Worm (Caenorhabditis elegans) whole organism, L4 larva: Measurements from ENCODE around the gene Y79H2A.4.
A peak's percentile ranks its signal among the peaks of the same experiment; 100 is the strongest.

Source experiments
- F26F4.8 ChIP-seq: fragments of 200-800 bp; sonication (Bioruptor generic); conservative IDR thresholded peaks from 2 replicates; pipeline ENCODE4 v1.3.6; 2022; ENCODE audit warnings: missing genetic modification characterization, missing compliant biosample characterization
- T26A8.4 ChIP-seq: fragments of 200-800 bp; sonication (Bioruptor generic); IDR thresholded peaks from 2 replicates; pipeline ENCODE4 v1.3.6; 2022; ENCODE audit warnings: missing genetic modification characterization, missing compliant biosample characterization
- aha-1 ChIP-seq: fragments of 150-350 bp; peaks from one replicate; lab custom pipeline; 2014; ENCODE audit warnings: missing biosample characterization, missing genetic modification characterization
- ama-1 ChIP-seq: fragments of 150-350 bp; optimal IDR thresholded peaks from 2 replicates; lab custom pipeline; 2014; ENCODE audit warnings: inconsistent platforms, mixed read lengths
- attf-4 ChIP-seq: sonication (generic microtip); optimal IDR thresholded peaks from 3 replicates; lab custom pipeline; 2017; ENCODE audit warnings: missing biosample characterization, missing genetic modification characterization
- ceh-20 ChIP-seq: fragments of 200-800 bp; sonication (Bioruptor generic); IDR thresholded peaks from 2 replicates; pipeline ENCODE4 v1.3.6; 2022; ENCODE audit warnings: missing genetic modification reagents, missing genetic modification characterization, missing compliant biosample characterization
- ceh-32 ChIP-seq: sonication (generic microtip); optimal IDR thresholded peaks from 2 replicates; lab custom pipeline; 2016; ENCODE audit warnings: mild to moderate bottlenecking, missing genetic modification characterization, missing compliant biosample characterization; ENCODE audit not compliant: poor library complexity
- cey-2 ChIP-seq: sonication (generic microtip); optimal IDR thresholded peaks from 3 replicates; lab custom pipeline; 2017; ENCODE audit warnings: missing genetic modification characterization, mild to moderate bottlenecking, missing compliant biosample characterization, antibody characterized with exemption, borderline replicate concordance; ENCODE audit not compliant: insufficient read depth
- dmd-6 ChIP-seq: fragments of 200-800 bp; sonication (Bioruptor generic); IDR thresholded peaks from 2 replicates; pipeline ENCODE4 v1.3.6; 2022; ENCODE audit warnings: missing genetic modification reagents, missing genetic modification characterization, missing compliant biosample characterization
- dmd-8 ChIP-seq: fragments of 200-800 bp; sonication (Bioruptor generic); IDR thresholded peaks from 2 replicates; pipeline ENCODE4 v1.3.6; 2022; ENCODE audit warnings: missing genetic modification characterization, missing compliant biosample characterization
- egl-27 ChIP-seq: sonication (generic microtip); optimal IDR thresholded peaks from 3 replicates; lab custom pipeline; 2017; ENCODE audit warnings: missing biosample characterization, missing genetic modification reagents, missing genetic modification characterization
- hlh-30 ChIP-seq: sonication (generic microtip); optimal IDR thresholded peaks from 2 replicates; lab custom pipeline; 2017; ENCODE audit warnings: antibody characterized with exemption, mild to moderate bottlenecking, missing genetic modification characterization, missing compliant biosample characterization; ENCODE audit not compliant: insufficient read depth
- lin-1 ChIP-seq: fragments of 200-800 bp; sonication (Bioruptor generic); IDR thresholded peaks from 2 replicates; pipeline ENCODE4 v1.3.6; 2022; ENCODE audit warnings: missing genetic modification reagents, missing genetic modification characterization, missing compliant biosample characterization
- mdl-1 ChIP-seq, 2 experiments: fragments of 150-350 bp in 1 of 2; sonication (generic microtip) in 1 of 2; optimal IDR thresholded peaks; 2 replicates each; lab custom pipeline; 2014 to 2017; ENCODE audit warnings: missing biosample characterization in 2 of 2, missing genetic modification characterization in 2 of 2
- mdt-29 ChIP-seq: fragments of 200-800 bp; sonication (Bioruptor generic); IDR thresholded peaks from 2 replicates; pipeline ENCODE4 v1.3.6; 2022; ENCODE audit warnings: missing genetic modification reagents, missing genetic modification characterization, missing compliant biosample characterization
- mep-1 ChIP-seq: fragments of 150-350 bp; sonication (generic microtip); optimal IDR thresholded peaks from 3 replicates; lab custom pipeline; 2014; ENCODE audit warnings: missing biosample characterization, missing genetic modification characterization
- mes-2 ChIP-seq: sonication (generic microtip); optimal IDR thresholded peaks from 2 replicates; lab custom pipeline; 2016; ENCODE audit warnings: missing genotype, mild to moderate bottlenecking, missing genetic modification characterization, missing compliant biosample characterization; ENCODE audit not compliant: poor library complexity, severe bottlenecking
- mxl-3 ChIP-seq: fragments of 200-800 bp; sonication (Bioruptor generic); optimal IDR thresholded peaks from 2 replicates; lab custom pipeline; 2018; ENCODE audit warnings: mild to moderate bottlenecking, missing genetic modification characterization, missing compliant biosample characterization
- nhr-102 ChIP-seq: sonication (generic microtip); optimal IDR thresholded peaks from 2 replicates; lab custom pipeline; 2016; ENCODE audit warnings: mild to moderate bottlenecking, missing genetic modification characterization, moderate library complexity, missing compliant biosample characterization
- nhr-11 ChIP-seq: fragments of 150-350 bp; optimal IDR thresholded peaks from 2 replicates; lab custom pipeline; 2014; ENCODE audit warnings: missing biosample characterization, missing genetic modification characterization
- nhr-25 ChIP-seq: sonication (generic microtip); optimal IDR thresholded peaks from 2 replicates; lab custom pipeline; 2017; ENCODE audit warnings: missing genetic modification characterization, mild to moderate bottlenecking, missing compliant biosample characterization, antibody characterized with exemption, moderate library complexity, borderline replicate concordance; ENCODE audit not compliant: insufficient read depth
- nhr-28 ChIP-seq: fragments of 150-350 bp; optimal IDR thresholded peaks from 2 replicates; lab custom pipeline; 2014; ENCODE audit warnings: missing biosample characterization, missing genetic modification characterization
- nhr-42 ChIP-seq: fragments of 200-800 bp; sonication (Bioruptor generic); IDR thresholded peaks from 2 replicates; pipeline ENCODE4 v1.3.6; 2022; ENCODE audit warnings: missing genetic modification characterization, missing compliant biosample characterization
- pha-4 ChIP-seq, 2 experiments: fragments of 150-350 bp in 1 of 2; fragments of 200-800 bp in 1 of 2; sonication (Bioruptor generic) in 1 of 2; IDR thresholded peaks in 1 of 2; optimal IDR thresholded peaks in 1 of 2; 2 replicates each; pipeline versions ENCODE4 v1.3.6 to Lab custom; 2014 to 2022; ENCODE audit warnings: missing genetic modification characterization in 2 of 2, missing genetic modification reagents in 2 of 2, missing biosample characterization in 1 of 2, missing compliant biosample characterization in 1 of 2
- php-3 ChIP-seq: fragments of 200-800 bp; sonication (Bioruptor generic); IDR thresholded peaks from 2 replicates; pipeline ENCODE4 v1.3.6; 2022; ENCODE audit warnings: missing genetic modification reagents, missing genetic modification characterization, missing compliant biosample characterization
- pqm-1 ChIP-seq: sonication (generic microtip); optimal IDR thresholded peaks from 2 replicates; lab custom pipeline; 2017; ENCODE audit warnings: missing biosample characterization, missing genetic modification characterization
- set-16 ChIP-seq: fragments of 200-800 bp; sonication (Bioruptor generic); IDR thresholded peaks from 2 replicates; pipeline ENCODE4 v1.3.6; 2022; ENCODE audit warnings: missing genetic modification reagents, missing genetic modification characterization, missing compliant biosample characterization
- skn-1 ChIP-seq: fragments of 150-350 bp; optimal IDR thresholded peaks from 2 replicates; lab custom pipeline; 2014; ENCODE audit warnings: missing biosample characterization, missing genetic modification characterization
- snpc-1.2 ChIP-seq: fragments of 200-800 bp; sonication (Bioruptor generic); IDR thresholded peaks from 2 replicates; pipeline ENCODE4 v1.3.6; 2022; ENCODE audit warnings: missing genetic modification reagents, missing genetic modification characterization, missing compliant biosample characterization
- unc-62 ChIP-seq, 3 experiments: fragments of 150-350 bp in 1 of 3; sonication (generic microtip); optimal IDR thresholded peaks in 2 of 3; peaks in 1 of 3; 1 replicate in 1 of 3; 2 replicates in 2 of 3; lab custom pipeline; 2014 to 2017; ENCODE audit warnings: missing biosample characterization in 3 of 3, missing genetic modification characterization in 3 of 3, missing genetic modification reagents in 3 of 3, missing genotype in 1 of 3
- vab-7 ChIP-seq: fragments of 200-800 bp; sonication (Bioruptor generic); IDR thresholded peaks from 2 replicates; pipeline ENCODE4 v1.3.6; 2022; ENCODE audit warnings: missing genetic modification reagents, missing genetic modification characterization, missing compliant biosample characterization
- ztf-11 ChIP-seq: fragments of 150-350 bp; optimal IDR thresholded peaks from 2 replicates; lab custom pipeline; 2014; ENCODE audit warnings: missing biosample characterization, missing genetic modification characterization

Gene Y79H2A.4

ce11 chrIII:12005052-12005451 is 36.0 kb upstream of the Y79H2A.4 start:
- TF ChIP-seq hlh-30 (peak; percentile 50), nhr-28 (tag; lab: Kevin White, UChicago) (peak; percentile 77)
- TF ChIP-seq, all 104 proteins: peak for 2; not testable (repeated sequence) for 102

- TF ChIP-seq aha-1 (tag; lab: Kevin White, UChicago) (peak; percentile 28), dmd-6 (peak; percentile 28; the same call in 1 of the 2 replicates)
Observed at ce11 chrIII:12005871-12006358, 35.2 kb upstream of the Y79H2A.4 start.

- TF ChIP-seq ztf-11 (tag; lab: Kevin White, UChicago) (no peak), aha-1 (tag; lab: Kevin White, UChicago) (peak; percentile 91), unc-62 (GFP tag; optimal IDR thresholded peaks at IDR 0.05 in 1 of 2; lab: Kevin White, UChicago) (peak in 1 of 2 experiments; percentile 1), unc-62 (tag; optimal IDR thresholded peaks at IDR 0.05; lab: Kevin White, UChicago) (no peak), pqm-1 (tag; lab: Kevin White, UChicago) (no peak), mdl-1 (tag; optimal IDR thresholded peaks at IDR 0.05; lab: Kevin White, UChicago) (no peak)
- TF ChIP-seq, all 104 proteins: peak for 2
Observed at ce11 chrIII:12009321-12009720, 31.8 kb upstream of the Y79H2A.4 start.

ce11 chrIII:12009764-12010163 is 31.3 kb upstream of the Y79H2A.4 start:
- TF ChIP-seq ceh-20 (no peak), hlh-30 (peak; percentile 39)

ce11 chrIII:12013054-12013453 is 28.0 kb upstream of the Y79H2A.4 start:
- TF ChIP-seq ceh-32 (no peak), php-3 (no peak), egl-27 (tag; lab: Kevin White, UChicago) (no peak), nhr-25 (tag; lab: Kevin White, UChicago) (no peak), unc-62 (GFP tag; optimal IDR thresholded peaks at IDR 0.05 in 1 of 2; lab: Kevin White, UChicago) (no peak), unc-62 (tag; optimal IDR thresholded peaks at IDR 0.05; lab: Kevin White, UChicago) (no peak), mxl-3 (GFP tag; lab: Kevin White, UChicago) (peak; percentile 9), nhr-11 (tag; lab: Kevin White, UChicago) (no peak), dmd-8 (GFP tag; lab: Robert Waterston, UW) (no peak), lin-1 (no peak), nhr-28 (tag; lab: Kevin White, UChicago) (peak; percentile 9), vab-7 (GFP tag; lab: Robert Waterston, UW) (no peak), mdt-29 (GFP tag; lab: Robert Waterston, UW) (no peak), pha-4 (GFP tag; IDR thresholded peaks at IDR 0.05; lab: Robert Waterston, UW) (no peak), pha-4 (tag; optimal IDR thresholded peaks at IDR 0.05; lab: Kevin White, UChicago) (no peak), set-16 (GFP tag; lab: Robert Waterston, UW) (no peak), snpc-1.2 (GFP tag; lab: Robert Waterston, UW) (no peak), attf-4 (tag; lab: Kevin White, UChicago) (no peak), mdl-1 (tag; optimal IDR thresholded peaks at IDR 0.05; lab: Kevin White, UChicago) (no peak), nhr-42 (GFP tag; lab: Robert Waterston, UW) (no peak), mes-2 (tag; lab: Kevin White, UChicago) (no peak), nhr-102 (tag; lab: Kevin White, UChicago) (no peak), ama-1 (lab: Kevin White, UChicago) (no peak), skn-1 (tag; lab: Kevin White, UChicago) (no peak), mep-1 (tag; lab: Kevin White, UChicago) (no peak), F26F4.8 (GFP tag; lab: Robert Waterston, UW) (no peak), T26A8.4 (no peak), cey-2 (tag; lab: Kevin White, UChicago) (no peak), aha-1 (tag; lab: Kevin White, UChicago) (peak; percentile 51)
